Fruit fly (Drosophila melanogaster): Measurements from ENCODE around the gene skd.

Gene skd

dm6 chr3L:21060189-21061070, 33.2 kb upstream of the skd start (continued):
- no peak for TF ChIP-seq tna (GFP tag; IDR thresholded peaks at IDR 0.05; ENCODE audit: partially characterized antibody)
- TF ChIP-seq sima (GFP tag; optimal IDR thresholded peaks at IDR 0.05) = no peak
- no peak for TF ChIP-seq Elba2 (GFP tag; optimal IDR thresholded peaks at IDR 0.05)
- no peak for TF ChIP-seq pan (optimal IDR thresholded peaks at IDR 0.05)
- TF ChIP-seq pan (GFP tag; optimal IDR thresholded peaks at IDR 0.05 in 1 of 2, IDR thresholded peaks at IDR 0.05 in 1 of 2) = peak in 1 of 2 experiments; percentile 42
- TF ChIP-seq NFAT (GFP tag; IDR thresholded peaks at IDR 0.05) = no peak; the same call in 1 of the 2 replicates
- no peak for TF ChIP-seq CG3163 (GFP tag; optimal IDR thresholded peaks at IDR 0.05)
- no peak for TF ChIP-seq cg (GFP tag; optimal IDR thresholded peaks at IDR 0.05)
- TF ChIP-seq Trl (optimal IDR thresholded peaks at IDR 0.05) = peak; percentile 55 to 64
- no peak for TF ChIP-seq Trl (GFP tag; optimal IDR thresholded peaks at IDR 0.05)
- no peak for TF ChIP-seq lilli (GFP tag; optimal IDR thresholded peaks at IDR 0.05)
- no peak for TF ChIP-seq pita (GFP tag; optimal IDR thresholded peaks at IDR 0.05)
- peak; percentile 54 for TF ChIP-seq CG2712 (tag; optimal IDR thresholded peaks at IDR 0.05)
- peak; percentile 35 for TF ChIP-seq fd96Cb (tag; optimal IDR thresholded peaks at IDR 0.05)
- peak; percentile 46 for TF ChIP-seq Blimp-1 (GFP tag; optimal IDR thresholded peaks at IDR 0.05)
- no peak for TF ChIP-seq Dbx (GFP tag; IDR thresholded peaks at IDR 0.05)
- no peak for TF ChIP-seq Oaz (GFP tag; IDR thresholded peaks at IDR 0.05)
- TF ChIP-seq CG7963 (GFP tag; IDR thresholded peaks at IDR 0.05; ENCODE audit: partially characterized antibody) = no peak
- peak; percentile 23 for TF ChIP-seq nmo (GFP tag; optimal IDR thresholded peaks at IDR 0.05)
- no peak for TF ChIP-seq ken (GFP tag; IDR thresholded peaks at IDR 0.05)
- no peak for TF ChIP-seq CG10565 (GFP tag; optimal IDR thresholded peaks at IDR 0.05)
- TF ChIP-seq ssp (GFP tag; IDR thresholded peaks at IDR 0.05) = no peak
- TF ChIP-seq dmrt11E (tag; optimal IDR thresholded peaks at IDR 0.05) = no peak
- no peak for TF ChIP-seq Jarid2 (GFP tag; optimal IDR thresholded peaks at IDR 0.05)
- TF ChIP-seq CG3995 (GFP tag; optimal IDR thresholded peaks at IDR 0.05) = no peak
- no peak for TF ChIP-seq hkb (optimal IDR thresholded peaks at IDR 0.05)
- peak; percentile 38; the same call in 1 of the 2 replicates for TF ChIP-seq hkb (GFP tag; IDR thresholded peaks at IDR 0.05)
- TF ChIP-seq CG16815 (GFP tag; optimal IDR thresholded peaks at IDR 0.05) = no peak
- no peak for TF ChIP-seq gce (GFP tag; IDR thresholded peaks at IDR 0.05)
- no peak for TF ChIP-seq CG17612 (GFP tag; IDR thresholded peaks at IDR 0.05)
- TF ChIP-seq CG3726 (GFP tag; IDR thresholded peaks at IDR 0.05) = no peak
- no peak for TF ChIP-seq YL-1 (GFP tag; optimal IDR thresholded peaks at IDR 0.05)
- no peak for TF ChIP-seq lov (optimal IDR thresholded peaks at IDR 0.05)
- no peak for TF ChIP-seq lov (GFP tag; IDR thresholded peaks at IDR 0.05)
- no peak for TF ChIP-seq Spps (tag; optimal IDR thresholded peaks at IDR 0.05)
- peak; percentile 5 for TF ChIP-seq CG1603 (tag; optimal IDR thresholded peaks at IDR 0.05)
- no peak for TF ChIP-seq CG11723 (GFP tag; optimal IDR thresholded peaks at IDR 0.05)
- no peak for TF ChIP-seq CG12659 (GFP tag; optimal IDR thresholded peaks at IDR 0.05)
- peak; percentile 42 for TF ChIP-seq Asciz (GFP tag; optimal IDR thresholded peaks at IDR 0.05)
- TF ChIP-seq CG17361 (GFP tag; IDR thresholded peaks at IDR 0.05) = peak; percentile 57; the same call in 2 of the 3 replicates
- no peak for TF ChIP-seq CG13894 (tag; optimal IDR thresholded peaks at IDR 0.05)
- TF ChIP-seq Six4 (GFP tag; optimal IDR thresholded peaks at IDR 0.05) = no peak
- peak; percentile 15 for TF ChIP-seq CG10267 (tag; optimal IDR thresholded peaks at IDR 0.05)
- TF ChIP-seq CG7556 (GFP tag; optimal IDR thresholded peaks at IDR 0.05) = peak; percentile 25
- TF ChIP-seq ase (GFP tag; IDR thresholded peaks at IDR 0.05) = no peak
- TF ChIP-seq ftz-f1 (GFP tag; optimal IDR thresholded peaks at IDR 0.05) = no peak
- no peak for TF ChIP-seq CoRest (tag; optimal IDR thresholded peaks at IDR 0.05)
- TF ChIP-seq CG10147 (GFP tag; optimal IDR thresholded peaks at IDR 0.05) = no peak
- TF ChIP-seq CG31224 (GFP tag; IDR thresholded peaks at IDR 0.05) = no peak
- no peak for TF ChIP-seq CG43689 (GFP tag; IDR thresholded peaks at IDR 0.05)
